Fruit fly (Drosophila melanogaster) S2 (cell line): ENCODE data around the gene Sirt1.
"Not testable (repeated sequence)": the region's sequence is repeated elsewhere in the genome, so short reads cannot be mapped to it uniquely, and the experiment has no call there.

ENCODE experiments used
- CG8478 ChIP-seq: fragments of >200 bp; optimal IDR thresholded peaks from 2 replicates; lab custom pipeline; 2018
- CTCF ChIP-seq, 2 experiments: fragments of >200 bp; optimal IDR thresholded peaks; 2 replicates each; lab custom pipeline; 2018

Gene Sirt1

dm6 chr2L:13205256-13205655 lies 39.9 kb downstream of the Sirt1 start:
- no peak for TF ChIP-seq CTCF (optimal IDR thresholded peaks at IDR 0.05; lab: Kevin White, UChicago)
- TF ChIP-seq CG8478 = no peak

- TF ChIP-seq CTCF (optimal IDR thresholded peaks at IDR 0.05; lab: Kevin White, UChicago) (no peak), CG8478 (no peak)
These were observed 40.8 kb downstream of the Sirt1 start for dm6 chr2L:13206077-13206668.

dm6 chr2L:13206857-13207463 lies 41.6 kb downstream of the Sirt1 start:
- no peak for TF ChIP-seq CTCF (optimal IDR thresholded peaks at IDR 0.05; lab: Kevin White, UChicago)
- no peak for TF ChIP-seq CG8478

- not testable (repeated sequence) for TF ChIP-seq CG8478; CTCF (optimal IDR thresholded peaks at IDR 0.05; lab: Kevin White, UChicago)
These were observed 46.5 kb downstream of the Sirt1 start, which contains the start of gene CG15482 for dm6 chr2L:13211764-13212265. Gene CG15482 (minus strand): TSS chr2L:13211814.

- no peak for TF ChIP-seq CTCF (optimal IDR thresholded peaks at IDR 0.05; lab: Kevin White, UChicago)
- no peak for TF ChIP-seq CG8478
These were observed 49.6 kb downstream of the Sirt1 start, which contains the start of gene kek4 for dm6 chr2L:13215010-13215409. Gene kek4 (minus strand): TSS chr2L:13215350.
